Fruit fly (Drosophila melanogaster) S2 (cell line): ENCODE results near the gene CG46456.

Source experiments
- CG8478 ChIP-seq: fragments of >200 bp; optimal IDR thresholded peaks from 2 replicates; lab custom pipeline; 2018
- CTCF ChIP-seq, 2 experiments: fragments of >200 bp; optimal IDR thresholded peaks; 2 replicates each; lab custom pipeline; 2018

DNA sequence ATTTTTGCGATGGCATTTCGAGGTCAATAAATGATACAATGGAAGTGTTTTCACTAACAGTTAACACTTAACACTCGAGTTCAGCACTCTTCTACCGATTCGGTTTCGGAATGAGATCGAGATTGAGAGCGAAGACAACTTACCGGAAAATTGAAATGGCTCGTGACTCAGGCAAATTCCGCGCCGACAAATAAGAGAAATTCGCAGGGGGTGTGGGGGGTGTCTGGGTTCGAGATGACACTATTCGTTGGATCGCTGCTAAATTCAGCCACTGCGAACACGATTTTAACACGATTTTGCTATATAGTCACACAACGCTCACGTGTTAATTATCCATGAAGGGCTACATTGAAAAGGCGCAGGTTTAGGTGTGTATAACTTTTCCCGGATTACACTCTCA lies 674 bp downstream of the CG46456 start:
- TF ChIP-seq CG8478 (lab: Kevin White, UChicago) (no peak), CTCF (optimal IDR thresholded peaks at IDR 0.05; lab: Kevin White, UChicago) (no peak)
